Fruit fly (Drosophila melanogaster): ENCODE results near the gene CG33285.

Gene CG33285

DNA sequence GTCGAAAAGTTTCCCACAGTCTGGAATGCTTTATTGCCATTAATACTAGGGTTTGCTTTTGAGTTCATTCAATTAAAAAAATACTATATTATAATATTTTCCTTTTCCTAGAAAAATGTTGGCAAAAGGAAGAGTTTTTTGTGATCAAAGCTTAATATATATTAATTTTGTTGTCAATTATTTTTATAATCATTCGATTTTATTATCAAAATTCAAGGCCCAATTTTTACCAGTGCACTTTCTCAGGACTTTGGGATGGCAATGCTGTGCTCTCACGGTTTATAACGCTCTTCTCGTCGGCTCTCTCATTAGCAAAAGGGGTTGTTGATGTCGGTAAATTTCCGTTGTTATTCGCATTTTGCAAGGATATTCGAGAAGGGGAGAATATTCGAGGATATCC lies 41.8 kb downstream of the CG33285 start (continued):
- TF ChIP-seq ken (GFP tag; IDR thresholded peaks at IDR 0.05): no peak
- peak; percentile 33 for TF ChIP-seq Chrac-16 (GFP tag; optimal IDR thresholded peaks at IDR 0.05)
- peak; percentile 11 for TF ChIP-seq BtbVII (GFP tag; optimal IDR thresholded peaks at IDR 0.05)
- TF ChIP-seq CG6689 (GFP tag; IDR thresholded peaks at IDR 0.05): 0 out of 2 replicates have a peak, but pooled peaks have one; percentile 11
- no peak for TF ChIP-seq chinmo (GFP tag; IDR thresholded peaks at IDR 0.05; ENCODE audit: partially characterized antibody)
- TF ChIP-seq Max (GFP tag; optimal IDR thresholded peaks at IDR 0.05): no peak
- no peak for TF ChIP-seq p53 (GFP tag; optimal IDR thresholded peaks at IDR 0.05)
- TF ChIP-seq CG12391 (tag; optimal IDR thresholded peaks at IDR 0.05): peak; percentile 74
- TF ChIP-seq CG7745 (tag; optimal IDR thresholded peaks at IDR 0.05): no peak
- TF ChIP-seq unpg (GFP tag; optimal IDR thresholded peaks at IDR 0.05): peak; percentile 59
- peak; percentile 20 for TF ChIP-seq Spps (tag; optimal IDR thresholded peaks at IDR 0.05)
- peak; percentile 45 for TF ChIP-seq Med (GFP tag)
- TF ChIP-seq C15 (GFP tag; IDR thresholded peaks at IDR 0.05): no peak
- no peak for TF ChIP-seq kah (GFP tag; optimal IDR thresholded peaks at IDR 0.05)
- peak; percentile 29 for TF ChIP-seq CG3281 (GFP tag; optimal IDR thresholded peaks at IDR 0.05)
- no peak for TF ChIP-seq sim (GFP tag; IDR thresholded peaks at IDR 0.05)
- peak; percentile 71 for TF ChIP-seq CG31441 (GFP tag; IDR thresholded peaks at IDR 0.05)
- peak; percentile 52 for TF ChIP-seq gcm (GFP tag; optimal IDR thresholded peaks at IDR 0.05)
- peak; percentile 22 for TF ChIP-seq CG13424 (tag; optimal IDR thresholded peaks at IDR 0.05)
- TF ChIP-seq HLH3B (GFP tag; IDR thresholded peaks at IDR 0.05): peak; percentile 51; the same call in 1 of the 2 replicates
- peak in 1 of 2 experiments; percentile 27 for TF ChIP-seq dpn (GFP tag; optimal IDR thresholded peaks at IDR 0.05)
- no peak for TF ChIP-seq gce (GFP tag; IDR thresholded peaks at IDR 0.05)
- TF ChIP-seq CG2678 (tag; optimal IDR thresholded peaks at IDR 0.05): peak; percentile 59
- no peak for TF ChIP-seq CG14965 (GFP tag; optimal IDR thresholded peaks at IDR 0.05; ENCODE audit: borderline replicate concordance)
- TF ChIP-seq Sox100B (GFP tag; optimal IDR thresholded peaks at IDR 0.05): peak; percentile 28
- TF ChIP-seq Xbp1 (GFP tag; optimal IDR thresholded peaks at IDR 0.05): peak; percentile 39
- TF ChIP-seq CG2116 (GFP tag; optimal IDR thresholded peaks at IDR 0.05): no peak
- peak in 1 of 3 experiments; percentile 65 for TF ChIP-seq lola (GFP tag; optimal IDR thresholded peaks at IDR 0.05)
- TF ChIP-seq dmrt99B (tag; optimal IDR thresholded peaks at IDR 0.05): peak; percentile 32
- TF ChIP-seq CG15601 (tag; optimal IDR thresholded peaks at IDR 0.05): peak; percentile 35
- no peak for TF ChIP-seq dati (GFP tag; IDR thresholded peaks at IDR 0.05)
- peak; percentile 9 for TF ChIP-seq Vsx1 (GFP tag; optimal IDR thresholded peaks at IDR 0.05)
- no peak for TF ChIP-seq CG2129 (GFP tag; IDR thresholded peaks at IDR 0.05; ENCODE audit: partially characterized antibody)
- no peak for TF ChIP-seq bbx (GFP tag; IDR thresholded peaks at IDR 0.05; ENCODE audit: partially characterized antibody)
- no peak for TF ChIP-seq CG12104 (GFP tag; optimal IDR thresholded peaks at IDR 0.05)
- TF ChIP-seq CG12155 (GFP tag; optimal IDR thresholded peaks at IDR 0.05): no peak
- no peak for TF ChIP-seq sug (tag; optimal IDR thresholded peaks at IDR 0.05)
- TF ChIP-seq CG8281 (tag; optimal IDR thresholded peaks at IDR 0.05): no peak
- no peak; the same call in 1 of the 2 replicates for TF ChIP-seq CG32532 (GFP tag; IDR thresholded peaks at IDR 0.05)
- no peak for TF ChIP-seq NC2α (GFP tag; optimal IDR thresholded peaks at IDR 0.05)
- peak; percentile 56 for TF ChIP-seq CG11504 (tag; optimal IDR thresholded peaks at IDR 0.05)
- peak; percentile 26; the same call in 1 of the 2 replicates for TF ChIP-seq CG4360 (GFP tag; IDR thresholded peaks at IDR 0.05)
- no peak for TF ChIP-seq br (optimal IDR thresholded peaks at IDR 0.05)
- peak; percentile 72 for TF ChIP-seq row (GFP tag; IDR thresholded peaks at IDR 0.05)
- no peak for TF ChIP-seq HmgD (GFP tag; optimal IDR thresholded peaks at IDR 0.05)
- no peak for TF ChIP-seq Antp (GFP tag; optimal IDR thresholded peaks at IDR 0.05)
- no peak for TF ChIP-seq CG17802 (tag; optimal IDR thresholded peaks at IDR 0.05)
- TF ChIP-seq slou (GFP tag; optimal IDR thresholded peaks at IDR 0.05): peak; percentile 40
- TF ChIP-seq phol (tag; optimal IDR thresholded peaks at IDR 0.05): peak; percentile 50
- peak; percentile 50 for TF ChIP-seq CG13775 (GFP tag; optimal IDR thresholded peaks at IDR 0.05)
- TF ChIP-seq nmo (GFP tag; optimal IDR thresholded peaks at IDR 0.05): peak; percentile 5

Measured in whole organism, embryonic.